Worm (Caenorhabditis elegans) whole organism, mixed stage, embryonic: ENCODE measurements around the gene C06C3.10.

Experiments used
- M03D4.4 ChIP-seq: sonication (generic microtip); optimal IDR thresholded peaks from 2 replicates; lab custom pipeline; 2017; ENCODE audit warnings: mild to moderate bottlenecking, missing genetic modification characterization, missing compliant biosample characterization
- bed-3 ChIP-seq: fragments of 200-800 bp; sonication (Bioruptor generic); optimal IDR thresholded peaks from 3 replicates; lab custom pipeline; 2018; ENCODE audit warnings: mild to moderate bottlenecking, missing genetic modification characterization, moderate library complexity, missing compliant biosample characterization
- blmp-1 ChIP-seq: fragments of 150-350 bp; optimal IDR thresholded peaks from 2 replicates; lab custom pipeline; 2014; ENCODE audit warnings: missing biosample characterization, missing genetic modification characterization
- ceh-39 ChIP-seq: fragments of 150-350 bp; optimal IDR thresholded peaks from 2 replicates; lab custom pipeline; 2014; ENCODE audit warnings: missing biosample characterization, missing genetic modification characterization
- ceh-83 ChIP-seq: fragments of 200-800 bp; sonication (Bioruptor generic); optimal IDR thresholded peaks from 2 replicates; lab custom pipeline; 2018; ENCODE audit warnings: mild to moderate bottlenecking, missing genetic modification characterization, missing compliant biosample characterization
- ces-1 ChIP-seq: fragments of 150-350 bp; optimal IDR thresholded peaks from 2 replicates; lab custom pipeline; 2014; ENCODE audit warnings: missing biosample characterization, missing genetic modification reagents, missing genetic modification characterization
- cnd-1 ChIP-seq: fragments of 200-800 bp; sonication (Bioruptor generic); optimal IDR thresholded peaks from 2 replicates; lab custom pipeline; 2018; ENCODE audit warnings: mild to moderate bottlenecking, missing genetic modification characterization, missing compliant biosample characterization
- drap-1 ChIP-seq: fragments of 200-800 bp; sonication (Bioruptor generic); optimal IDR thresholded peaks from 3 replicates; lab custom pipeline; 2018; ENCODE audit warnings: mild to moderate bottlenecking, missing genetic modification characterization, missing compliant biosample characterization
- elt-1 ChIP-seq: sonication (generic microtip); optimal IDR thresholded peaks from 2 replicates; lab custom pipeline; 2017; ENCODE audit warnings: missing genetic modification characterization, mild to moderate bottlenecking, missing compliant biosample characterization, antibody characterized with exemption, moderate library complexity, borderline replicate concordance; ENCODE audit not compliant: insufficient read depth
- elt-3 ChIP-seq: fragments of 150-350 bp; optimal IDR thresholded peaks from 2 replicates; lab custom pipeline; 2014; ENCODE audit warnings: missing biosample characterization, missing genetic modification characterization
- flh-1 ChIP-seq: fragments of 200-800 bp; sonication (Bioruptor generic); optimal IDR thresholded peaks from 2 replicates; lab custom pipeline; 2018; ENCODE audit warnings: mild to moderate bottlenecking, missing genetic modification characterization, moderate library complexity, missing compliant biosample characterization
- ham-2 ChIP-seq: fragments of 200-800 bp; sonication (Bioruptor generic); optimal IDR thresholded peaks from 2 replicates; lab custom pipeline; 2018; ENCODE audit warnings: mild to moderate bottlenecking, missing genetic modification characterization, missing compliant biosample characterization
- hlh-1 ChIP-seq: fragments of 150-350 bp; optimal IDR thresholded peaks from 2 replicates; lab custom pipeline; 2014; ENCODE audit warnings: missing biosample characterization, missing genetic modification reagents, missing genetic modification characterization
- lin-13 ChIP-seq: fragments of 150-350 bp; optimal IDR thresholded peaks from 2 replicates; lab custom pipeline; 2014; ENCODE audit warnings: missing biosample characterization, missing genetic modification characterization
- lin-32 ChIP-seq: fragments of 200-800 bp; sonication (Bioruptor generic); optimal IDR thresholded peaks from 2 replicates; lab custom pipeline; 2018; ENCODE audit warnings: mild to moderate bottlenecking, missing genetic modification characterization, missing compliant biosample characterization
- lsy-2 ChIP-seq: fragments of 150-350 bp; optimal IDR thresholded peaks from 2 replicates; lab custom pipeline; 2014; ENCODE audit warnings: missing biosample characterization, missing genetic modification characterization
- mab-5 ChIP-seq: fragments of 150-350 bp; optimal IDR thresholded peaks from 2 replicates; lab custom pipeline; 2014; ENCODE audit warnings: missing biosample characterization, missing genetic modification characterization
- mep-1 ChIP-seq: fragments of 150-350 bp; optimal IDR thresholded peaks from 2 replicates; lab custom pipeline; 2017; ENCODE audit warnings: missing biosample characterization, missing genetic modification reagents, missing genetic modification characterization, inconsistent platforms
- mls-2 ChIP-seq: sonication (generic microtip); optimal IDR thresholded peaks from 2 replicates; lab custom pipeline; 2016; ENCODE audit warnings: mild to moderate bottlenecking, missing genetic modification characterization, moderate library complexity, missing compliant biosample characterization
- nhr-28 ChIP-seq: fragments of 150-350 bp; optimal IDR thresholded peaks from 2 replicates; lab custom pipeline; 2014; ENCODE audit warnings: missing biosample characterization, missing genetic modification characterization
- pha-4 ChIP-seq: fragments of 150-350 bp; optimal IDR thresholded peaks from 2 replicates; lab custom pipeline; 2018; ENCODE audit warnings: missing biosample characterization, missing genetic modification reagents, missing genetic modification characterization
- sem-2 ChIP-seq: fragments of 200-800 bp; sonication (Bioruptor generic); optimal IDR thresholded peaks from 2 replicates; lab custom pipeline; 2018; ENCODE audit warnings: mild to moderate bottlenecking, missing genetic modification characterization, missing compliant biosample characterization
- snpc-4 ChIP-seq: fragments of 150-350 bp; optimal IDR thresholded peaks from 2 replicates; lab custom pipeline; 2014; ENCODE audit warnings: missing biosample characterization, missing genetic modification characterization
- sptf-1 ChIP-seq: sonication (generic microtip); optimal IDR thresholded peaks from 2 replicates; lab custom pipeline; 2017; ENCODE audit warnings: mild to moderate bottlenecking, missing genetic modification characterization, moderate library complexity, missing compliant biosample characterization
- tbx-8 ChIP-seq: fragments of 200-800 bp; sonication (Bioruptor generic); optimal IDR thresholded peaks from 2 replicates; lab custom pipeline; 2018; ENCODE audit warnings: mild to moderate bottlenecking, missing genetic modification characterization, moderate library complexity, missing compliant biosample characterization
- unc-120 ChIP-seq: sonication (generic microtip); optimal IDR thresholded peaks from 2 replicates; lab custom pipeline; 2017; ENCODE audit warnings: missing genetic modification characterization, missing compliant biosample characterization; ENCODE audit not compliant: poor library complexity, severe bottlenecking
- unc-39 ChIP-seq: fragments of 150-350 bp; optimal IDR thresholded peaks from 2 replicates; lab custom pipeline; 2014; ENCODE audit warnings: missing biosample characterization, missing genetic modification characterization
- unc-62 ChIP-seq: fragments of 150-350 bp; optimal IDR thresholded peaks from 2 replicates; lab custom pipeline; 2014; ENCODE audit warnings: missing biosample characterization, missing genetic modification reagents, missing genetic modification characterization
- ztf-11 ChIP-seq: fragments of 150-350 bp; optimal IDR thresholded peaks from 2 replicates; lab custom pipeline; 2014; ENCODE audit warnings: missing biosample characterization, missing genetic modification characterization

Gene C06C3.10

ce11 chrII:9416381-9417276 is 39.6 kb upstream of the C06C3.10 start, which contains the start of the genes gss-1 and chch-3:
Gene gss-1, minus strand, starts transcription at chrII:9416431.
Gene chch-3, plus strand, starts transcription at chrII:9417013.
- peak; percentile 68 for TF ChIP-seq mep-1
- TF ChIP-seq lin-13: peak; percentile 27
- TF ChIP-seq sem-2: no peak
- TF ChIP-seq ceh-39 (tag; lab: Kevin White, UChicago): no peak
- peak; percentile 39 for TF ChIP-seq ham-2 (GFP tag; lab: Kevin White, UChicago)
- no peak for TF ChIP-seq cnd-1 (tag; lab: Kevin White, UChicago)
- no peak for TF ChIP-seq ces-1
- TF ChIP-seq lsy-2 (tag; lab: Kevin White, UChicago): peak; percentile 38
- TF ChIP-seq, all 35 proteins: peak for 4

ce11 chrII:9412086-9412608 is 35.1 kb upstream of the C06C3.10 start, which contains the start of gene arrd-3:
Gene arrd-3, plus strand, starts transcription at chrII:9412558.
- no peak for TF ChIP-seq mls-2 (tag; lab: Kevin White, UChicago)
- TF ChIP-seq mep-1: no peak
- no peak for TF ChIP-seq blmp-1 (tag; lab: Kevin White, UChicago)
- no peak for TF ChIP-seq sem-2
- TF ChIP-seq lsy-2 (tag; lab: Kevin White, UChicago): no peak
- TF ChIP-seq mab-5: no peak
- no peak for TF ChIP-seq nhr-28 (tag; lab: Kevin White, UChicago)
- no peak for TF ChIP-seq cnd-1 (tag; lab: Kevin White, UChicago)
- no peak for TF ChIP-seq tbx-8 (GFP tag; lab: Kevin White, UChicago)
- TF ChIP-seq unc-120 (tag; lab: Kevin White, UChicago): no peak
- TF ChIP-seq ham-2 (GFP tag; lab: Kevin White, UChicago): no peak
- TF ChIP-seq ceh-83: no peak
- no peak for TF ChIP-seq lin-32
- TF ChIP-seq unc-62 (GFP tag; lab: Kevin White, UChicago): no peak
- no peak for TF ChIP-seq drap-1 (GFP tag; lab: Kevin White, UChicago)
- TF ChIP-seq ceh-39 (tag; lab: Kevin White, UChicago): no peak
- TF ChIP-seq unc-39: no peak
- no peak for TF ChIP-seq bed-3
- no peak for TF ChIP-seq elt-3 (tag; lab: Kevin White, UChicago)
- no peak for TF ChIP-seq M03D4.4
- TF ChIP-seq, all 35 proteins: peak for 0

- no peak for TF ChIP-seq flh-1 (GFP tag; lab: Kevin White, UChicago)
- no peak for TF ChIP-seq hlh-1
- no peak for TF ChIP-seq bed-3
- no peak for TF ChIP-seq elt-1 (tag; lab: Kevin White, UChicago)
These were observed 34.4 kb upstream of the C06C3.10 start, which contains the start of gene M176.9 for ce11 chrII:9411497-9411896. Gene M176.9, minus strand, starts transcription at chrII:9411597.

ce11 chrII:9407469-9407868 is 30.4 kb upstream of the C06C3.10 start, which contains the start of gene arrd-2:
Gene arrd-2, plus strand, starts transcription at chrII:9407769.
- TF ChIP-seq unc-39 (no peak), elt-1 (tag; lab: Kevin White, UChicago) (no peak), snpc-4 (tag; lab: Kevin White, UChicago) (no peak), ztf-11 (tag; lab: Kevin White, UChicago) (no peak), lin-13 (no peak), blmp-1 (tag; lab: Kevin White, UChicago) (no peak), lsy-2 (tag; lab: Kevin White, UChicago) (no peak), bed-3 (no peak), sem-2 (no peak), ceh-39 (tag; lab: Kevin White, UChicago) (no peak), hlh-1 (no peak), ham-2 (GFP tag; lab: Kevin White, UChicago) (no peak), ceh-83 (no peak), pha-4 (tag; lab: Kevin White, UChicago) (no peak), sptf-1 (tag; lab: Kevin White, UChicago) (no peak), unc-62 (GFP tag; lab: Kevin White, UChicago) (no peak), mep-1 (no peak), cnd-1 (tag; lab: Kevin White, UChicago) (no peak), M03D4.4 (no peak)
